Fruit fly (Drosophila melanogaster): ENCODE data around the gene CG11722.

CG11722 gene

dm6 chr3R:10087206-10087927 lies 42.0 kb upstream of the CG11722 start (continued):
- TF ChIP-seq crol (GFP tag; IDR thresholded peaks at IDR 0.05) (no peak), Sry-δ (GFP tag; optimal IDR thresholded peaks at IDR 0.05) (peak; percentile 27), CG33213 (GFP tag; optimal IDR thresholded peaks at IDR 0.05) (peak; percentile 72), CG7556 (GFP tag; optimal IDR thresholded peaks at IDR 0.05) (peak; percentile 48), Med (GFP tag) (peak; percentile 96), CG7745 (tag; optimal IDR thresholded peaks at IDR 0.05) (no peak), HLH54F (GFP tag; optimal IDR thresholded peaks at IDR 0.05) (peak; percentile 65), da (GFP tag; optimal IDR thresholded peaks at IDR 0.05) (peak; percentile 54), Mrtf (GFP tag; IDR thresholded peaks at IDR 0.05) (no peak), Neu2 (GFP tag; optimal IDR thresholded peaks at IDR 0.05; ENCODE audit: borderline replicate concordance) (no peak), gcm (GFP tag; optimal IDR thresholded peaks at IDR 0.05) (no peak), CG8388 (GFP tag; optimal IDR thresholded peaks at IDR 0.05) (peak; percentile 37), HmgD (GFP tag; optimal IDR thresholded peaks at IDR 0.05) (peak; percentile 28), CG4404 (GFP tag; IDR thresholded peaks at IDR 0.05) (peak; percentile 28; the same call in 1 of the 2 replicates), CG11085 (GFP tag; IDR thresholded peaks at IDR 0.05) (no peak; the same call in 1 of the 2 replicates), maf-S (GFP tag; optimal IDR thresholded peaks at IDR 0.05) (peak; percentile 49), seq (GFP tag; IDR thresholded peaks at IDR 0.05) (peak; percentile 76), Aef1 (GFP tag; IDR thresholded peaks at IDR 0.05) (peak; percentile 80), Gug (GFP tag; IDR thresholded peaks at IDR 0.05) (peak; percentile 77), CG1603 (tag; optimal IDR thresholded peaks at IDR 0.05) (peak; percentile 61), E2f1 (GFP tag; IDR thresholded peaks at IDR 0.05) (0 out of 2 replicates have a peak, but pooled peaks have one; percentile 46), Kr (GFP tag; optimal IDR thresholded peaks at IDR 0.05) (no peak), al (GFP tag; IDR thresholded peaks at IDR 0.05) (peak; percentile 78), CG6765 (GFP tag; optimal IDR thresholded peaks at IDR 0.05) (no peak), CG3995 (GFP tag; optimal IDR thresholded peaks at IDR 0.05) (peak; percentile 32), chif (GFP tag; optimal IDR thresholded peaks at IDR 0.05) (peak; percentile 60 to 77), CG1647 (GFP tag; optimal IDR thresholded peaks at IDR 0.05) (peak; percentile 38), H15 (GFP tag; IDR thresholded peaks at IDR 0.05) (peak; percentile 62; the same call in 1 of the 3 replicates), Xrp1 (GFP tag; IDR thresholded peaks at IDR 0.05) (peak; percentile 74), twi (tag; optimal IDR thresholded peaks at IDR 0.05) (no peak), gsb-n (tag; optimal IDR thresholded peaks at IDR 0.05) (no peak), CG32772 (GFP tag; IDR thresholded peaks at IDR 0.05) (peak; percentile 61; the same call in 1 of the 2 replicates), btn (GFP tag; optimal IDR thresholded peaks at IDR 0.05) (peak; percentile 21), CG12744 (GFP tag; optimal IDR thresholded peaks at IDR 0.05) (no peak), otp (GFP tag; IDR thresholded peaks at IDR 0.05) (no peak), CG6175 (GFP tag; IDR thresholded peaks at IDR 0.05) (0 out of 3 replicates have a peak, but pooled peaks have one; percentile 32), CG12219 (GFP tag; optimal IDR thresholded peaks at IDR 0.05) (peak; percentile 17), ac (GFP tag; optimal IDR thresholded peaks at IDR 0.05) (no peak), ranshi (GFP tag; IDR thresholded peaks at IDR 0.05) (peak; percentile 70; the same call in 1 of the 2 replicates), Nf-YC (tag; optimal IDR thresholded peaks at IDR 0.05) (peak; percentile 68), CG4360 (GFP tag; IDR thresholded peaks at IDR 0.05) (no peak), lilli (GFP tag; optimal IDR thresholded peaks at IDR 0.05) (peak; percentile 77), CG30431 (GFP tag; optimal IDR thresholded peaks at IDR 0.05) (peak; percentile 46), CG43689 (GFP tag; IDR thresholded peaks at IDR 0.05) (0 out of 2 replicates have a peak, but pooled peaks have one; percentile 13), CG5953 (GFP tag; IDR thresholded peaks at IDR 0.05) (peak; percentile 61; the same call in 1 of the 2 replicates), Sox102F (GFP tag; optimal IDR thresholded peaks at IDR 0.05) (peak; percentile 68), yki (optimal IDR thresholded peaks at IDR 0.05) (peak; percentile 4), ssp (GFP tag; IDR thresholded peaks at IDR 0.05) (peak; percentile 40; the same call in 1 of the 2 replicates), Tbp (GFP tag; optimal IDR thresholded peaks at IDR 0.05) (no peak), Adf1 (GFP tag; IDR thresholded peaks at IDR 0.05) (peak; percentile 82), ewg (GFP tag; optimal IDR thresholded peaks at IDR 0.05) (peak; percentile 26)

All from whole organism, embryonic.